Worm (Caenorhabditis elegans) whole organism, L4 larva: ENCODE data around the gene ZC477.7.
A peak's percentile ranks its signal among the peaks of the same experiment; 100 is the strongest.

Experiments
- F10B5.3 ChIP-seq: sonication (generic microtip); optimal IDR thresholded peaks from 2 replicates; lab custom pipeline; 2016; ENCODE audit warnings: mild to moderate bottlenecking, missing genetic modification characterization, missing compliant biosample characterization
- F44E2.7 ChIP-seq: fragments of 200-800 bp; sonication (Bioruptor generic); IDR thresholded peaks from 2 replicates; pipeline ENCODE4 v2.1.2; 2022; ENCODE audit warnings: missing genetic modification characterization, missing compliant biosample characterization
- R02D3.7 ChIP-seq: fragments of 150-350 bp; sonication (generic microtip); optimal IDR thresholded peaks from 3 replicates; lab custom pipeline; 2014; ENCODE audit warnings: missing biosample characterization, missing genetic modification characterization
- Y105C5A.15 ChIP-seq: fragments of 200-800 bp; sonication (Bioruptor generic); IDR thresholded peaks from 2 replicates; pipeline ENCODE4 v1.3.6; 2022; ENCODE audit warnings: missing genetic modification characterization, missing compliant biosample characterization
- aha-1 ChIP-seq: fragments of 150-350 bp; peaks from one replicate; lab custom pipeline; 2014; ENCODE audit warnings: missing biosample characterization, missing genetic modification characterization
- ama-1 ChIP-seq: fragments of 150-350 bp; optimal IDR thresholded peaks from 2 replicates; lab custom pipeline; 2014; ENCODE audit warnings: inconsistent platforms, mixed read lengths
- arid-1 ChIP-seq: fragments of 200-800 bp; sonication (Bioruptor generic); conservative IDR thresholded peaks from 2 replicates; pipeline ENCODE4 v1.3.6; 2022; ENCODE audit warnings: missing genetic modification reagents, missing genetic modification characterization, missing compliant biosample characterization
- attf-4 ChIP-seq: sonication (generic microtip); optimal IDR thresholded peaks from 3 replicates; lab custom pipeline; 2017; ENCODE audit warnings: missing biosample characterization, missing genetic modification characterization
- ceh-20 ChIP-seq: fragments of 200-800 bp; sonication (Bioruptor generic); IDR thresholded peaks from 2 replicates; pipeline ENCODE4 v1.3.6; 2022; ENCODE audit warnings: missing genetic modification reagents, missing genetic modification characterization, missing compliant biosample characterization
- ceh-28 ChIP-seq: fragments of 150-350 bp; optimal IDR thresholded peaks from 2 replicates; lab custom pipeline; 2014; ENCODE audit warnings: missing biosample characterization, missing genetic modification reagents, missing genetic modification characterization
- ceh-44 ChIP-seq: fragments of 200-800 bp; sonication (Bioruptor generic); IDR thresholded peaks from 2 replicates; pipeline ENCODE4 v1.3.6; 2022; ENCODE audit warnings: missing genetic modification reagents, missing genetic modification characterization, missing compliant biosample characterization
- ces-1 ChIP-seq: fragments of 150-350 bp; sonication (generic microtip); optimal IDR thresholded peaks from 4 replicates; lab custom pipeline; 2014; ENCODE audit warnings: missing biosample characterization, missing genetic modification reagents, missing genetic modification characterization
- daf-16 ChIP-seq, 3 experiments: sonication (generic microtip); optimal IDR thresholded peaks; 2 replicates each; lab custom pipeline; 2016 to 2017; ENCODE audit warnings: missing genetic modification characterization in 3 of 3, missing genetic modification reagents in 3 of 3, mild to moderate bottlenecking in 2 of 3, missing compliant biosample characterization in 2 of 3, missing biosample characterization in 1 of 3, moderate library complexity in 1 of 3
- dmd-6 ChIP-seq: fragments of 200-800 bp; sonication (Bioruptor generic); IDR thresholded peaks from 2 replicates; pipeline ENCODE4 v1.3.6; 2022; ENCODE audit warnings: missing genetic modification reagents, missing genetic modification characterization, missing compliant biosample characterization
- dmd-9 ChIP-seq: fragments of 200-800 bp; sonication (Bioruptor generic); IDR thresholded peaks from 2 replicates; pipeline ENCODE4 v1.3.6; 2022; ENCODE audit warnings: missing genetic modification reagents, missing genetic modification characterization, missing compliant biosample characterization
- dpl-1 ChIP-seq: fragments of 150-350 bp; optimal IDR thresholded peaks from 2 replicates; lab custom pipeline; 2014; ENCODE audit warnings: missing biosample characterization, missing genetic modification reagents, missing genetic modification characterization
- duxl-1 ChIP-seq: sonication (generic microtip); optimal IDR thresholded peaks from 2 replicates; lab custom pipeline; 2016; ENCODE audit warnings: mild to moderate bottlenecking, missing genetic modification characterization, moderate library complexity, missing compliant biosample characterization; ENCODE audit not compliant: poor library complexity
- egl-43 ChIP-seq: fragments of 200-800 bp; sonication (Bioruptor generic); IDR thresholded peaks from 2 replicates; pipeline ENCODE4 v1.3.6; 2022; ENCODE audit warnings: missing genetic modification reagents, missing genetic modification characterization, missing compliant biosample characterization
- hif-1 ChIP-seq, 2 experiments: sonication (generic microtip); optimal IDR thresholded peaks; 2 replicates each; lab custom pipeline; 2016 to 2017; ENCODE audit warnings: missing compliant biosample characterization in 2 of 2, missing genetic modification characterization in 2 of 2, missing genetic modification reagents in 2 of 2, missing genotype in 2 of 2, mild to moderate bottlenecking in 1 of 2
- hlh-11 ChIP-seq: fragments of 200-800 bp; sonication (Bioruptor generic); optimal IDR thresholded peaks from 2 replicates; lab custom pipeline; 2018; ENCODE audit warnings: mild to moderate bottlenecking, missing genetic modification characterization, missing compliant biosample characterization
- hlh-30 ChIP-seq: sonication (generic microtip); optimal IDR thresholded peaks from 2 replicates; lab custom pipeline; 2017; ENCODE audit warnings: antibody characterized with exemption, mild to moderate bottlenecking, missing genetic modification characterization, missing compliant biosample characterization; ENCODE audit not compliant: insufficient read depth
- lin-13 ChIP-seq: fragments of 150-350 bp; optimal IDR thresholded peaks from 2 replicates; lab custom pipeline; 2014; ENCODE audit warnings: missing biosample characterization, missing genetic modification reagents, missing genetic modification characterization
- lsy-2 ChIP-seq, 2 experiments: fragments of 150-350 bp in 1 of 2; sonication (generic microtip) in 1 of 2; optimal IDR thresholded peaks; 2 replicates each; lab custom pipeline; 2014 to 2017; ENCODE audit warnings: missing biosample characterization in 2 of 2, missing genetic modification characterization in 2 of 2
- madf-5 ChIP-seq, 2 experiments: fragments of 200-800 bp; sonication (Bioruptor generic); IDR thresholded peaks; 2 replicates each; pipeline ENCODE4 v1.3.6; 2022; ENCODE audit warnings: missing compliant biosample characterization in 2 of 2, missing genetic modification characterization in 2 of 2
- mep-1 ChIP-seq: fragments of 150-350 bp; sonication (generic microtip); optimal IDR thresholded peaks from 3 replicates; lab custom pipeline; 2014; ENCODE audit warnings: missing biosample characterization, missing genetic modification characterization
- mes-2 ChIP-seq: sonication (generic microtip); optimal IDR thresholded peaks from 2 replicates; lab custom pipeline; 2016; ENCODE audit warnings: missing genotype, mild to moderate bottlenecking, missing genetic modification characterization, missing compliant biosample characterization; ENCODE audit not compliant: poor library complexity, severe bottlenecking
- mxl-2 ChIP-seq: fragments of 200-800 bp; sonication (Bioruptor generic); conservative IDR thresholded peaks from 2 replicates; pipeline ENCODE4 v1.3.6; 2022; ENCODE audit warnings: missing genetic modification reagents, missing genetic modification characterization, missing compliant biosample characterization
- mxl-3 ChIP-seq: fragments of 200-800 bp; sonication (Bioruptor generic); optimal IDR thresholded peaks from 2 replicates; lab custom pipeline; 2018; ENCODE audit warnings: mild to moderate bottlenecking, missing genetic modification characterization, missing compliant biosample characterization
- nhr-102 ChIP-seq: sonication (generic microtip); optimal IDR thresholded peaks from 2 replicates; lab custom pipeline; 2016; ENCODE audit warnings: mild to moderate bottlenecking, missing genetic modification characterization, moderate library complexity, missing compliant biosample characterization
- nhr-25 ChIP-seq: sonication (generic microtip); optimal IDR thresholded peaks from 2 replicates; lab custom pipeline; 2017; ENCODE audit warnings: missing genetic modification characterization, mild to moderate bottlenecking, missing compliant biosample characterization, antibody characterized with exemption, moderate library complexity, borderline replicate concordance; ENCODE audit not compliant: insufficient read depth
- nhr-28 ChIP-seq: fragments of 150-350 bp; optimal IDR thresholded peaks from 2 replicates; lab custom pipeline; 2014; ENCODE audit warnings: missing biosample characterization, missing genetic modification characterization
- nhr-76 ChIP-seq: fragments of 150-350 bp; optimal IDR thresholded peaks from 2 replicates; lab custom pipeline; 2014; ENCODE audit warnings: missing biosample characterization, missing genetic modification characterization
- pha-4 ChIP-seq, 2 experiments: fragments of 150-350 bp in 1 of 2; fragments of 200-800 bp in 1 of 2; sonication (Bioruptor generic) in 1 of 2; IDR thresholded peaks in 1 of 2; optimal IDR thresholded peaks in 1 of 2; 2 replicates each; pipeline versions ENCODE4 v1.3.6 to Lab custom; 2014 to 2022; ENCODE audit warnings: missing genetic modification characterization in 2 of 2, missing genetic modification reagents in 2 of 2, missing biosample characterization in 1 of 2, missing compliant biosample characterization in 1 of 2
- saeg-2 ChIP-seq: fragments of 200-800 bp; sonication (Bioruptor generic); IDR thresholded peaks from 2 replicates; pipeline ENCODE4 v1.3.6; 2022; ENCODE audit warnings: missing genetic modification reagents, missing genetic modification characterization, missing compliant biosample characterization
- set-16 ChIP-seq: fragments of 200-800 bp; sonication (Bioruptor generic); IDR thresholded peaks from 2 replicates; pipeline ENCODE4 v1.3.6; 2022; ENCODE audit warnings: missing genetic modification reagents, missing genetic modification characterization, missing compliant biosample characterization
- skn-1 ChIP-seq: fragments of 150-350 bp; optimal IDR thresholded peaks from 2 replicates; lab custom pipeline; 2014; ENCODE audit warnings: missing biosample characterization, missing genetic modification characterization
- snpc-1.2 ChIP-seq: fragments of 200-800 bp; sonication (Bioruptor generic); IDR thresholded peaks from 2 replicates; pipeline ENCODE4 v1.3.6; 2022; ENCODE audit warnings: missing genetic modification reagents, missing genetic modification characterization, missing compliant biosample characterization
- spr-3 ChIP-seq: fragments of 200-800 bp; sonication (Bioruptor generic); optimal IDR thresholded peaks from 2 replicates; lab custom pipeline; 2018; ENCODE audit warnings: mild to moderate bottlenecking, missing genetic modification characterization, missing compliant biosample characterization
- zip-11 ChIP-seq: fragments of 200-800 bp; sonication (Bioruptor generic); IDR thresholded peaks from 2 replicates; pipeline ENCODE4 v1.3.6; 2022; ENCODE audit warnings: missing genetic modification characterization, missing compliant biosample characterization

The ZC477.7 gene

ce11 chrIV:7153362-7153761, 42.1 kb upstream of the ZC477.7 start, which contains the start of gene C34D4.3:
Gene C34D4.3, plus strand, starts transcription at chrIV:7153662.
- TF ChIP-seq ces-1 (GFP tag; lab: Kevin White, UChicago), result no peak
- TF ChIP-seq aha-1 (tag; lab: Kevin White, UChicago), result peak; percentile 10
- no peak for TF ChIP-seq saeg-2 (GFP tag; lab: Robert Waterston, UW)
- TF ChIP-seq spr-3, result no peak
- TF ChIP-seq mxl-2 (GFP tag; lab: Robert Waterston, UW), result no peak

- TF ChIP-seq ceh-28 (no peak), madf-5 (GFP tag; IDR thresholded peaks at IDR 0.05; lab: Robert Waterston, UW) (no peak), Y105C5A.15 (no peak), aha-1 (tag; lab: Kevin White, UChicago) (no peak), ceh-44 (GFP tag; lab: Robert Waterston, UW) (no peak)
Observed at ce11 chrIV:7152409-7152808, 41.2 kb upstream of the ZC477.7 start, which contains the start of gene col-113. Gene col-113, minus strand, starts transcription at chrIV:7152509.

- TF ChIP-seq nhr-28, result peak; percentile 5
- TF ChIP-seq dmd-6 (GFP tag; lab: Robert Waterston, UW), result 0 out of 2 replicates have a peak, but pooled peaks have one; percentile 15
- TF ChIP-seq nhr-102 (tag; lab: Kevin White, UChicago), result no peak
- no peak for TF ChIP-seq nhr-76
- peak; percentile 44 to 96 for TF ChIP-seq lsy-2 (tag; optimal IDR thresholded peaks at IDR 0.05; lab: Kevin White, UChicago)
- peak; percentile 46 for TF ChIP-seq ama-1 (lab: Kevin White, UChicago)
- no peak for TF ChIP-seq F10B5.3
- no peak for TF ChIP-seq egl-43 (GFP tag; lab: Robert Waterston, UW)
- TF ChIP-seq attf-4 (tag; lab: Kevin White, UChicago), result no peak
- TF ChIP-seq set-16 (GFP tag; lab: Robert Waterston, UW), result no peak
- TF ChIP-seq arid-1 (GFP tag; lab: Robert Waterston, UW), result 0 out of 2 replicates have a peak, but pooled peaks have one; percentile 37
- no peak for TF ChIP-seq duxl-1 (tag; lab: Kevin White, UChicago)
- TF ChIP-seq mes-2, result peak; percentile 52
- TF ChIP-seq mep-1 (tag; lab: Kevin White, UChicago), result peak; percentile 41
- TF ChIP-seq snpc-1.2, result no peak
- TF ChIP-seq pha-4 (GFP tag; IDR thresholded peaks at IDR 0.05; lab: Robert Waterston, UW), result no peak
- peak; percentile 13 for TF ChIP-seq pha-4 (tag; optimal IDR thresholded peaks at IDR 0.05; lab: Kevin White, UChicago)
- peak; percentile 27 for TF ChIP-seq lin-13 (GFP tag; lab: Kevin White, UChicago)
- TF ChIP-seq F44E2.7 (GFP tag; lab: Robert Waterston, UW), result no peak
- no peak for TF ChIP-seq hif-1 (tag; optimal IDR thresholded peaks at IDR 0.05; lab: Kevin White, UChicago)
- no peak for TF ChIP-seq ceh-20 (GFP tag; lab: Robert Waterston, UW)
- peak; percentile 58 for TF ChIP-seq dpl-1 (GFP tag; lab: Kevin White, UChicago)
- no peak for TF ChIP-seq dmd-9
- TF ChIP-seq daf-16 (GFP tag; optimal IDR thresholded peaks at IDR 0.05; lab: Kevin White, UChicago), result no peak
- peak; percentile 10 for TF ChIP-seq daf-16 (tag; optimal IDR thresholded peaks at IDR 0.05; lab: Kevin White, UChicago)
- no peak for TF ChIP-seq zip-11 (GFP tag; lab: Robert Waterston, UW)
- no peak for TF ChIP-seq R02D3.7 (tag; lab: Kevin White, UChicago)
- peak; percentile 1 for TF ChIP-seq hlh-30 (tag; lab: Kevin White, UChicago)
- no peak for TF ChIP-seq mxl-3 (GFP tag; lab: Kevin White, UChicago)
- peak; percentile 25 for TF ChIP-seq hlh-11 (tag; lab: Kevin White, UChicago)
- no peak for TF ChIP-seq nhr-25 (tag; lab: Kevin White, UChicago)
- peak; percentile 56 for TF ChIP-seq aha-1 (tag; lab: Kevin White, UChicago)
- no peak for TF ChIP-seq skn-1 (tag; lab: Kevin White, UChicago)
Observed at ce11 chrIV:7149020-7149601, 37.9 kb upstream of the ZC477.7 start, which contains the start of gene C34D4.4. Gene C34D4.4, plus strand, starts transcription at chrIV:7149361.
